Worm (Caenorhabditis elegans) whole organism, L3 larva: ENCODE results near the gene B0361.4.

Experiments
- R02D3.7 ChIP-seq: fragments of 150-350 bp; optimal IDR thresholded peaks from 2 replicates; lab custom pipeline; 2014; ENCODE audit warnings: missing biosample characterization, missing genetic modification characterization
- ama-1 ChIP-seq: fragments of 150-350 bp; optimal IDR thresholded peaks from 2 replicates; lab custom pipeline; 2018
- elt-2 ChIP-seq: sonication (generic microtip); optimal IDR thresholded peaks from 2 replicates; lab custom pipeline; 2016; ENCODE audit warnings: missing genetic modification reagents, mild to moderate bottlenecking, missing genetic modification characterization, missing compliant biosample characterization
- mdl-1 ChIP-seq: fragments of 150-350 bp; optimal IDR thresholded peaks from 2 replicates; lab custom pipeline; 2014; ENCODE audit warnings: missing biosample characterization, missing genetic modification characterization
- nhr-23 ChIP-seq: fragments of 150-350 bp; optimal IDR thresholded peaks from 2 replicates; lab custom pipeline; 2014; ENCODE audit warnings: missing biosample characterization, missing genetic modification reagents, missing genetic modification characterization
- nhr-237 ChIP-seq: fragments of 150-350 bp; optimal IDR thresholded peaks from 2 replicates; lab custom pipeline; 2014; ENCODE audit warnings: missing biosample characterization, missing genetic modification characterization
- skn-1 ChIP-seq: fragments of 150-350 bp; optimal IDR thresholded peaks from 2 replicates; lab custom pipeline; 2014; ENCODE audit warnings: missing biosample characterization, missing genetic modification characterization
- ztf-4 ChIP-seq: fragments of 150-350 bp; optimal IDR thresholded peaks from 2 replicates; lab custom pipeline; 2014; ENCODE audit warnings: missing biosample characterization, missing genetic modification characterization

DNA sequence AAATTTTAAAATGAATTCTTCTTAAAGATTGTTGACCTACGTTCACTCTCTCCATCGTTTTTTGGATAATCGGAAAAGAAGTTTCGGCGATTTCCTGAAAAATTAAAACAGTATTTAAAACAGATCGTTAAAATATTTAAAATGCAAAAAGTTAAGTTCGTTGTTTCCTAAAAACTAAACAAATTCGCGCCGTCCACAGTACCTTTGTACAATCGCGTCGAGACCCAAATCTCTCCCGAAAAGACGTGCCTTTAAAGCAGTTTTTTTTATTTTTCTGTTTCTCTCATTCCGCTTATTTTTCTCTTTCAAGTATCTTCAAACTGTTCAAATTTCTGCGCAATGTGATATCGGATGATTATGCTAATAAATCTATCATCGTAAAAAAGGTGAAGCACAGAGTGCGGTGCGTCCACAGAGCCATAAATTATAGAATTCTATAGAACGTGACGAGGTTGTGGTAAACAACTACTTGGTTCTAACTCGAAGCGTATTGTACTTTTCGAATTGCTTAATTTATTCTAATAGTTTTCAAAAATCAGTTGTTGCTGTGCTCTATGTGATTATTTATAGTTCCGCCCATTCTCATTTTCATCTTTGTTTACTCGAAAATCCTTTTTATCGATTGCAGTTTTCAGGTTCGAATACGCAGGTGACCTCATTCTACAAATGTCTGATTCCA, 52.0 kb downstream of the B0361.4 start, which contains the start of the genes F56C9.6 and F56C9.3:
- no peak for TF ChIP-seq elt-2
- TF ChIP-seq nhr-237 = no peak
- no peak for TF ChIP-seq mdl-1 (tag; lab: Kevin White, UChicago)
- no peak for TF ChIP-seq nhr-23 (tag; lab: Kevin White, UChicago)
- TF ChIP-seq skn-1 (tag; lab: Kevin White, UChicago) = no peak
- no peak for TF ChIP-seq ama-1 (lab: Kevin White, UChicago)
- no peak for TF ChIP-seq ztf-4
- no peak for TF ChIP-seq R02D3.7 (tag; lab: Kevin White, UChicago)
